Worm (Caenorhabditis elegans): Measurements from ENCODE around the gene sre-21.

DNA sequence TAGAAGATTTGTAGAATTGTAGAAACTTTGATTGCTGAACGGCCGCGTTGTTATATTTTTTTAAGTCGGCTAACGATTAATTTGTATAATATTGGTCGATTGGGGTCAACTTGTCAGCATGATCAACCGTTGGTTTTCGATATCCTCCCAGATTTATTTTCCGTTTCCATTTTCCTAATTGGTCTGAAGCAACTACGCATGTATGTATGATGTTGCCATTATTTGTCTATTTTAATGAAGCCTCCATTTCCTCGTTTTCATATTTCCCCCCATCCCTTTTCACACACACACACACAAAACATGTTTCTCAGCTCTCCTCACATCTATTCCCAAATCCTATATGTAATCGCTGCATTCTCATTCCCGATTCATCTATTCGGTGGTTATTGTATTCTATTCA is 27.5 kb upstream of the sre-21 start, which contains the start of gene srh-287:
- TF ChIP-seq him-1 (tag; optimal IDR thresholded peaks at IDR 0.05) (no peak), W03F9.2 (tag; optimal IDR thresholded peaks at IDR 0.05) (no peak)

Measured in whole organism, L4/young adult.